Worm (Caenorhabditis elegans) whole organism, mixed stage, embryonic: ENCODE measurements around the gene dyf-7.

Source experiments
- M03D4.4 ChIP-seq: sonication (generic microtip); optimal IDR thresholded peaks from 2 replicates; lab custom pipeline; 2017; ENCODE audit warnings: mild to moderate bottlenecking, missing genetic modification characterization, missing compliant biosample characterization
- ceh-39 ChIP-seq: fragments of 150-350 bp; optimal IDR thresholded peaks from 2 replicates; lab custom pipeline; 2014; ENCODE audit warnings: missing biosample characterization, missing genetic modification characterization
- elt-1 ChIP-seq: sonication (generic microtip); optimal IDR thresholded peaks from 2 replicates; lab custom pipeline; 2017; ENCODE audit warnings: missing genetic modification characterization, mild to moderate bottlenecking, missing compliant biosample characterization, antibody characterized with exemption, moderate library complexity, borderline replicate concordance; ENCODE audit not compliant: insufficient read depth
- lsy-2 ChIP-seq: fragments of 150-350 bp; optimal IDR thresholded peaks from 2 replicates; lab custom pipeline; 2014; ENCODE audit warnings: missing biosample characterization, missing genetic modification characterization
- nhr-28 ChIP-seq: fragments of 150-350 bp; optimal IDR thresholded peaks from 2 replicates; lab custom pipeline; 2014; ENCODE audit warnings: missing biosample characterization, missing genetic modification characterization
- nhr-76 ChIP-seq: sonication (generic microtip); optimal IDR thresholded peaks from 2 replicates; lab custom pipeline; 2017; ENCODE audit warnings: missing biosample characterization, missing genetic modification characterization
- snpc-4 ChIP-seq: fragments of 150-350 bp; optimal IDR thresholded peaks from 2 replicates; lab custom pipeline; 2014; ENCODE audit warnings: missing biosample characterization, missing genetic modification characterization
- tbx-8 ChIP-seq: fragments of 200-800 bp; sonication (Bioruptor generic); optimal IDR thresholded peaks from 2 replicates; lab custom pipeline; 2018; ENCODE audit warnings: mild to moderate bottlenecking, missing genetic modification characterization, moderate library complexity, missing compliant biosample characterization
- ztf-11 ChIP-seq: fragments of 150-350 bp; optimal IDR thresholded peaks from 2 replicates; lab custom pipeline; 2014; ENCODE audit warnings: missing biosample characterization, missing genetic modification characterization

DNA sequence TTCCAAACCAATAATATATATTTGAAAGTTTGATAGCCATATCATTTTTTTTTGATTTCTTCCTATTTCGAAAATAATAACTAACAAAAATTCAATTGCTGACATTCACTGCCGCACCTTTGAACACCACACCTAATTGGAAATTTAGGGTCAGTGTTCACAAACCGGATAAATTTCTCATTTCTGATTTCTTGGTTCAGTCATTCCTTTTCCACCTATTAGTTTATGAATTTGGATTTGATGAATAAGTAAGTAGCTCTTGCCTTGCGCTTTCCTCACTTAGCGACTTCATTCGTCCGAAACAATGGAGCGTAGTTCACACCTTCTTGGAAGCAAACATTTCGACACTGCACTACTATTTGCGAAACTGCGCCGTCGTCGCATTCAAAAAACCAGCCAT, 7.6 kb downstream of the dyf-7 start, which contains the start of gene F15G9.1:
- no peak for TF ChIP-seq lsy-2 (tag; lab: Kevin White, UChicago)
- TF ChIP-seq nhr-28 (tag; lab: Kevin White, UChicago): no peak
- TF ChIP-seq nhr-76: no peak
- TF ChIP-seq snpc-4 (tag; lab: Kevin White, UChicago): no peak
- TF ChIP-seq tbx-8 (GFP tag; lab: Kevin White, UChicago): no peak
- no peak for TF ChIP-seq ceh-39
- TF ChIP-seq ztf-11 (tag; lab: Kevin White, UChicago): no peak
- no peak for TF ChIP-seq elt-1 (tag; lab: Kevin White, UChicago)
- no peak for TF ChIP-seq M03D4.4 (tag; lab: Kevin White, UChicago)
